Fruit fly (Drosophila melanogaster): ENCODE results near the gene CG41562.
"Not testable (repeated sequence)": the region's sequence is repeated elsewhere in the genome, so short reads cannot be mapped to it uniquely, and the experiment has no call there.

DNA sequence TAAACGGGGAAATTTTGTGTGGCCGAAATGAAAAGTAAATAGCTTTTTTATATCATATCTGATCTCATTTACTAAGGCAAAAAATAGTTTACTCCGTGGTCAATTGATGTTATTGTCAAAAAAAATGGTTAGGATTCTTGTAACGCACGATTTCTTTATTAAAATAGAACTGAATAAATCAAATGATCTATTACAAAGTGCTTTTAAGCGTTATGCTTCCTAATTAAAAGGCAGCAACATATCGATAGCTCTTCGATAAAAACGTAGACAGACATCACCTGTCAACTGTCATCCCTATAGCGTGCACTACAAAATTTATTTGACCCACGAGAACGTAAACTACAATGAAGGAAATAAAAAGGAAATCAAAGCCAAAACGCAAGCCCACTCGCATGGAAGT lies 10.1 kb upstream of the CG41562 start, which contains the start of gene CG46521:
- not testable (repeated sequence) for TF ChIP-seq CG34406 (GFP tag; optimal IDR thresholded peaks at IDR 0.05); Met (GFP tag; optimal IDR thresholded peaks at IDR 0.05); CG16779 (tag; optimal IDR thresholded peaks at IDR 0.05); fkh (GFP tag; optimal IDR thresholded peaks at IDR 0.05); CG11902 (GFP tag; optimal IDR thresholded peaks at IDR 0.05); topi (GFP tag; optimal IDR thresholded peaks at IDR 0.05); CG32006 (GFP tag; optimal IDR thresholded peaks at IDR 0.05)

Measured in whole organism, prepupa.